Fruit fly (Drosophila melanogaster): ENCODE measurements around the gene tim.
A peak's percentile ranks its signal among the peaks of the same experiment; 100 is the strongest.

tim gene

DNA sequence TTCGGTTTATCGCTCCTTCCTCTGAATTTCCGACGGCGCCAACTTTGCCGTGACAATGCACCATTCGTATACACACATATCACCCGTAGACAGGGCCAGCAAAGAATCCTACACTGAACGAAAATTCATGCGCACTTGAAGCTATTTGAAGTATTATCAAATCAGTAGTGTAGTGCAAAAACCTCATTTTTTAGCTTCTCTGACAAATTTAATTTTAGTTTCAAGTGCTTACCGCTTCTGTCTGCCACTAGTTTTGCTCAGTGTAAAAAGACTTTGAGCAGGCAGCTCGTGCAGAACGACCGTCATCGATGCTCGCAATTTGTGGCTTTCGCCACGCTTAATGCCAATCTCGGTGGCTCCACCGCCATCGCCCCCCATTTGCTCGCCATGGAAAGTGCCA, 63.1 kb downstream of the tim start (continued):
- TF ChIP-seq gce (GFP tag; IDR thresholded peaks at IDR 0.05) (peak; percentile 39; the same call in 2 of the 3 replicates), CG18764 (GFP tag; optimal IDR thresholded peaks at IDR 0.05) (no peak), CG2120 (GFP tag; optimal IDR thresholded peaks at IDR 0.05) (peak; percentile 46), Xbp1 (GFP tag; optimal IDR thresholded peaks at IDR 0.05) (peak; percentile 61), CG12155 (GFP tag; optimal IDR thresholded peaks at IDR 0.05) (no peak), bcd (GFP tag; optimal IDR thresholded peaks at IDR 0.05) (no peak), CG1832 (GFP tag; optimal IDR thresholded peaks at IDR 0.05) (no peak), grn (GFP tag; optimal IDR thresholded peaks at IDR 0.05) (no peak), CG11695 (GFP tag; IDR thresholded peaks at IDR 0.05) (0 out of 3 replicates have a peak, but pooled peaks have one; percentile 33), corto (GFP tag; optimal IDR thresholded peaks at IDR 0.05) (no peak), CG11093 (GFP tag; IDR thresholded peaks at IDR 0.05) (no peak), ro (GFP tag; IDR thresholded peaks at IDR 0.05) (no peak), lbe (GFP tag; optimal IDR thresholded peaks at IDR 0.05) (no peak), br (optimal IDR thresholded peaks at IDR 0.05) (no peak), CG2678 (tag; optimal IDR thresholded peaks at IDR 0.05) (no peak), CG1024 (GFP tag; IDR thresholded peaks at IDR 0.05) (0 out of 2 replicates have a peak, but pooled peaks have one; percentile 36), sc (optimal IDR thresholded peaks at IDR 0.05) (no peak), sc (GFP tag; optimal IDR thresholded peaks at IDR 0.05) (no peak), Sry-δ (GFP tag; optimal IDR thresholded peaks at IDR 0.05) (no peak), Adf1 (GFP tag; IDR thresholded peaks at IDR 0.05) (no peak), CG8944 (GFP tag; optimal IDR thresholded peaks at IDR 0.05) (peak; percentile 44), CG11723 (GFP tag; optimal IDR thresholded peaks at IDR 0.05) (no peak), Fer3 (tag; optimal IDR thresholded peaks at IDR 0.05) (peak; percentile 18), pita (GFP tag; optimal IDR thresholded peaks at IDR 0.05) (no peak), Abd-B (GFP tag; optimal IDR thresholded peaks at IDR 0.05) (peak; percentile 18), CG16815 (GFP tag; optimal IDR thresholded peaks at IDR 0.05) (peak; percentile 4), Mrtf (GFP tag; IDR thresholded peaks at IDR 0.05) (peak; percentile 40; the same call in 1 of the 3 replicates), Hr3 (GFP tag; optimal IDR thresholded peaks at IDR 0.05) (peak; percentile 32), unc-4 (GFP tag; IDR thresholded peaks at IDR 0.05; ENCODE audit: partially characterized antibody) (no peak), emc (GFP tag; optimal IDR thresholded peaks at IDR 0.05) (no peak), sna (GFP tag; IDR thresholded peaks at IDR 0.05; ENCODE audit: partially characterized antibody) (no peak), Ets97D (GFP tag; optimal IDR thresholded peaks at IDR 0.05) (no peak), inv (GFP tag; IDR thresholded peaks at IDR 0.05; ENCODE audit: partially characterized antibody) (no peak), YL-1 (GFP tag; optimal IDR thresholded peaks at IDR 0.05) (no peak), Usf (GFP tag; optimal IDR thresholded peaks at IDR 0.05) (no peak), CG5245 (GFP tag; optimal IDR thresholded peaks at IDR 0.05) (peak; percentile 46), stwl (tag; optimal IDR thresholded peaks at IDR 0.05) (no peak), ranshi (GFP tag; IDR thresholded peaks at IDR 0.05) (no peak; the same call in 1 of the 2 replicates), lilli (GFP tag; optimal IDR thresholded peaks at IDR 0.05) (peak; percentile 21), CG34224 (GFP tag; IDR thresholded peaks at IDR 0.05; ENCODE audit: partially characterized antibody) (no peak), sisA (GFP tag; IDR thresholded peaks at IDR 0.05) (peak; percentile 46), hb (GFP tag; IDR thresholded peaks at IDR 0.05; ENCODE audit: partially characterized antibody) (no peak), Hr51 (GFP tag; optimal IDR thresholded peaks at IDR 0.05) (peak in 1 of 2 experiments; percentile 6), CG9727 (GFP tag; optimal IDR thresholded peaks at IDR 0.05) (peak; percentile 32), CG3281 (GFP tag; optimal IDR thresholded peaks at IDR 0.05) (no peak), CG3163 (GFP tag; optimal IDR thresholded peaks at IDR 0.05) (peak; percentile 2), Lpt (GFP tag; optimal IDR thresholded peaks at IDR 0.05) (no peak), CG11456 (GFP tag; IDR thresholded peaks at IDR 0.05) (peak; percentile 60; the same call in 1 of the 3 replicates), pros (GFP tag; optimal IDR thresholded peaks at IDR 0.05) (no peak), CG4820 (GFP tag; optimal IDR thresholded peaks at IDR 0.05) (peak; percentile 28), chif (GFP tag; optimal IDR thresholded peaks at IDR 0.05) (peak; percentile 39 to 59), CG17385 (GFP tag; optimal IDR thresholded peaks at IDR 0.05) (no peak)
